Fruit fly (Drosophila melanogaster) whole organism, prepupa: ENCODE data around the gene CG14662.

ENCODE experiments used
- Blimp-1 ChIP-seq: fragments of 200-800 bp; sonication (Bioruptor generic); optimal IDR thresholded peaks from 3 replicates; lab custom pipeline; 2017; ENCODE audit warnings: missing biosample characterization, missing genetic modification characterization, mild to moderate bottlenecking, moderate library complexity, missing genetic modification reagents
- CG10669 ChIP-seq: fragments of 200-800 bp; sonication (Bioruptor generic); optimal IDR thresholded peaks from 3 replicates; lab custom pipeline; 2018; ENCODE audit warnings: missing biosample characterization, mild to moderate bottlenecking, missing genetic modification characterization, moderate library complexity
- CG11294 ChIP-seq: fragments of 200-800 bp; sonication (Bioruptor generic); IDR thresholded peaks from 2 replicates; pipeline ENCODE4 v1.3.6; 2022; ENCODE audit warnings: missing biosample characterization, missing genetic modification characterization
- CG11762 ChIP-seq: fragments of 200-800 bp; sonication (Bioruptor generic); optimal IDR thresholded peaks from 3 replicates; lab custom pipeline; 2016; ENCODE audit warnings: missing biosample characterization, missing genetic modification characterization; ENCODE audit not compliant: insufficient read depth
- CG11902 ChIP-seq: fragments of 200-800 bp; sonication (Bioruptor generic); optimal IDR thresholded peaks from 3 replicates; lab custom pipeline; 2016; ENCODE audit warnings: missing biosample characterization, missing genetic modification characterization
- CG15336 ChIP-seq: fragments of 200-800 bp; sonication (Bioruptor generic); IDR thresholded peaks from 2 replicates; pipeline ENCODE4 v1.3.6; 2022; ENCODE audit warnings: missing biosample characterization, missing genetic modification characterization
- CG1621 ChIP-seq: fragments of 200-800 bp; sonication (Bioruptor generic); optimal IDR thresholded peaks from 3 replicates; lab custom pipeline; 2018; ENCODE audit warnings: missing biosample characterization, mild to moderate bottlenecking, missing genetic modification characterization
- CG16779 ChIP-seq: fragments of 200-800 bp; sonication (Bioruptor generic); optimal IDR thresholded peaks from 3 replicates; lab custom pipeline; 2017; ENCODE audit warnings: missing biosample characterization, mild to moderate bottlenecking, missing genetic modification characterization
- CG3032 ChIP-seq: fragments of 200-800 bp; optimal IDR thresholded peaks from 2 replicates; lab custom pipeline; 2019; ENCODE audit warnings: missing biosample characterization, mild to moderate bottlenecking, missing genetic modification characterization, moderate library complexity
- CG31627 ChIP-seq: fragments of 200-800 bp; sonication (Bioruptor generic); optimal IDR thresholded peaks from 3 replicates; lab custom pipeline; 2016; ENCODE audit warnings: missing biosample characterization, missing genetic modification characterization
- CG32006 ChIP-seq: fragments of 200-800 bp; sonication (Bioruptor generic); optimal IDR thresholded peaks from 3 replicates; lab custom pipeline; 2017; ENCODE audit warnings: missing biosample characterization, mild to moderate bottlenecking, missing genetic modification characterization
- CG3919 ChIP-seq: fragments of 200-800 bp; sonication (Bioruptor generic); optimal IDR thresholded peaks from 3 replicates; lab custom pipeline; 2016; ENCODE audit warnings: missing biosample characterization, missing genetic modification characterization
- CG6163 ChIP-seq: fragments of 200-800 bp; sonication (Bioruptor generic); IDR thresholded peaks from 3 replicates; pipeline ENCODE4 v1.3.6; 2022; ENCODE audit warnings: missing biosample characterization, missing genetic modification characterization
- CG6276 ChIP-seq: fragments of 200-800 bp; sonication (Bioruptor generic); optimal IDR thresholded peaks from 2 replicates; lab custom pipeline; 2017; ENCODE audit warnings: missing biosample characterization, mild to moderate bottlenecking, missing genetic modification characterization
- CG6792 ChIP-seq: fragments of 200-800 bp; sonication (Bioruptor generic); optimal IDR thresholded peaks from 3 replicates; lab custom pipeline; 2016; ENCODE audit warnings: missing biosample characterization, missing genetic modification characterization
- CG6808 ChIP-seq: fragments of 200-800 bp; sonication (Bioruptor generic); optimal IDR thresholded peaks from 3 replicates; lab custom pipeline; 2017; ENCODE audit warnings: missing biosample characterization, missing genetic modification characterization, mild to moderate bottlenecking, moderate library complexity, missing genetic modification reagents
- CG7368 ChIP-seq: fragments of 200-800 bp; sonication (Bioruptor generic); optimal IDR thresholded peaks from 3 replicates; lab custom pipeline; 2016; ENCODE audit warnings: missing biosample characterization, missing genetic modification characterization
- CG8119 ChIP-seq: fragments of 200-800 bp; sonication (Bioruptor generic); IDR thresholded peaks from 3 replicates; pipeline ENCODE4 v1.3.6; 2022; ENCODE audit warnings: missing biosample characterization, missing genetic modification characterization
- CG8632 ChIP-seq: fragments of 200-800 bp; sonication (Bioruptor generic); optimal IDR thresholded peaks from 3 replicates; lab custom pipeline; 2016; ENCODE audit warnings: missing biosample characterization, missing genetic modification characterization
- CG9139 ChIP-seq: fragments of 200-800 bp; sonication (Bioruptor generic); optimal IDR thresholded peaks from 3 replicates; lab custom pipeline; 2017; ENCODE audit warnings: missing biosample characterization, mild to moderate bottlenecking, missing genetic modification characterization
- Eip75B ChIP-seq: fragments of 200-800 bp; sonication (Bioruptor generic); optimal IDR thresholded peaks from 3 replicates; lab custom pipeline; 2016; ENCODE audit warnings: missing biosample characterization, missing genetic modification characterization
- Eip78C ChIP-seq: fragments of 200-800 bp; sonication (Bioruptor generic); peaks from one replicate; lab custom pipeline; 2016; ENCODE audit warnings: missing biosample characterization, missing genetic modification characterization
- Eip93F ChIP-seq: fragments of 200-800 bp; sonication (Bioruptor generic); optimal IDR thresholded peaks from 2 replicates; lab custom pipeline; 2016; ENCODE audit warnings: missing biosample characterization, mild to moderate bottlenecking, missing genetic modification characterization
- Ets21C ChIP-seq: fragments of 200-800 bp; sonication (Bioruptor generic); optimal IDR thresholded peaks from 3 replicates; lab custom pipeline; 2016; ENCODE audit warnings: missing biosample characterization, missing genetic modification characterization
- Gug ChIP-seq: fragments of 200-800 bp; sonication (Bioruptor generic); IDR thresholded peaks from 2 replicates; pipeline ENCODE4 v1.3.6; 2022; ENCODE audit warnings: missing biosample characterization, missing genetic modification characterization
- Hr38 ChIP-seq: sonication (Bioruptor generic); optimal IDR thresholded peaks from 2 replicates; lab custom pipeline; 2016; ENCODE audit warnings: missing biosample characterization, missing genetic modification characterization
- Hr39 ChIP-seq: fragments of 200-800 bp; sonication (Bioruptor generic); optimal IDR thresholded peaks from 2 replicates; lab custom pipeline; 2016; ENCODE audit warnings: missing biosample characterization, missing genetic modification characterization
- Hr4 ChIP-seq: fragments of 200-800 bp; sonication (Bioruptor generic); optimal IDR thresholded peaks from 3 replicates; lab custom pipeline; 2016; ENCODE audit warnings: missing biosample characterization, missing genetic modification characterization
- OdsH ChIP-seq: fragments of 200-800 bp; sonication (Bioruptor generic); optimal IDR thresholded peaks from 3 replicates; lab custom pipeline; 2016; ENCODE audit warnings: missing biosample characterization, missing genetic modification characterization
- Smox ChIP-seq: fragments of 200-800 bp; sonication (Bioruptor generic); optimal IDR thresholded peaks from 3 replicates; lab custom pipeline; 2016; ENCODE audit warnings: missing biosample characterization, missing genetic modification characterization
- Sox102F ChIP-seq: fragments of 200-800 bp; sonication (Bioruptor generic); optimal IDR thresholded peaks from 2 replicates; lab custom pipeline; 2016; ENCODE audit warnings: missing biosample characterization, mild to moderate bottlenecking, missing genetic modification characterization
- Sox15 ChIP-seq: fragments of 200-800 bp; sonication (Bioruptor generic); optimal IDR thresholded peaks from 3 replicates; lab custom pipeline; 2016; ENCODE audit warnings: missing biosample characterization, missing genetic modification characterization
- acj6 ChIP-seq: fragments of 200-800 bp; sonication (Bioruptor generic); optimal IDR thresholded peaks from 3 replicates; lab custom pipeline; 2016; ENCODE audit warnings: missing biosample characterization, missing genetic modification characterization
- cyc ChIP-seq: fragments of 200-800 bp; sonication (Bioruptor generic); optimal IDR thresholded peaks from 3 replicates; lab custom pipeline; 2016; ENCODE audit warnings: missing biosample characterization, missing genetic modification characterization
- dac ChIP-seq: fragments of 200-800 bp; sonication (Bioruptor generic); optimal IDR thresholded peaks from 2 replicates; lab custom pipeline; 2017; ENCODE audit warnings: missing biosample characterization, mild to moderate bottlenecking, missing genetic modification characterization
- dsx ChIP-seq: fragments of 200-800 bp; optimal IDR thresholded peaks from 3 replicates; lab custom pipeline; 2019; ENCODE audit warnings: missing biosample characterization, mild to moderate bottlenecking, missing genetic modification characterization, moderate library complexity; ENCODE audit not compliant: poor library complexity, severe bottlenecking
- eg ChIP-seq: fragments of 200-800 bp; sonication (Bioruptor generic); IDR thresholded peaks from 3 replicates; pipeline ENCODE4 v1.3.6; 2022; ENCODE audit warnings: missing biosample characterization, missing genetic modification characterization
- esn ChIP-seq: fragments of 200-800 bp; sonication (Bioruptor generic); optimal IDR thresholded peaks from 2 replicates; lab custom pipeline; 2016; ENCODE audit warnings: missing biosample characterization, mild to moderate bottlenecking, missing genetic modification characterization, moderate library complexity
- fkh ChIP-seq: fragments of 200-800 bp; sonication (Bioruptor generic); optimal IDR thresholded peaks from 3 replicates; lab custom pipeline; 2017; ENCODE audit warnings: missing biosample characterization, mild to moderate bottlenecking, missing genetic modification characterization, moderate library complexity
- lz ChIP-seq: fragments of 200-800 bp; sonication (Bioruptor generic); optimal IDR thresholded peaks from 3 replicates; lab custom pipeline; 2016; ENCODE audit warnings: missing biosample characterization, missing genetic modification characterization
- net ChIP-seq: fragments of 200-800 bp; sonication (Bioruptor generic); optimal IDR thresholded peaks from 3 replicates; lab custom pipeline; 2016; ENCODE audit warnings: missing biosample characterization, missing genetic modification characterization
- salr ChIP-seq, 2 experiments: fragments of 200-800 bp; sonication (Bioruptor generic); optimal IDR thresholded peaks; 3 replicates each; lab custom pipeline; 2016 to 2018; ENCODE audit warnings: missing biosample characterization in 2 of 2, missing genetic modification characterization in 2 of 2, mild to moderate bottlenecking in 1 of 2
- ss ChIP-seq, 2 experiments: fragments of 200-800 bp; sonication (Bioruptor generic); optimal IDR thresholded peaks; 2 replicates in 1 of 2; 3 replicates in 1 of 2; lab custom pipeline; 2017 to 2018; ENCODE audit warnings: mild to moderate bottlenecking in 2 of 2, missing biosample characterization in 2 of 2, missing genetic modification characterization in 2 of 2, moderate library complexity in 1 of 2
- svp ChIP-seq: fragments of 200-800 bp; sonication (Bioruptor generic); peaks from one replicate; lab custom pipeline; 2016; ENCODE audit warnings: missing biosample characterization, missing genetic modification characterization
- vri ChIP-seq: fragments of 200-800 bp; sonication (Bioruptor generic); optimal IDR thresholded peaks from 3 replicates; lab custom pipeline; 2016; ENCODE audit warnings: missing biosample characterization, mild to moderate bottlenecking, missing genetic modification characterization

Gene CG14662

DNA sequence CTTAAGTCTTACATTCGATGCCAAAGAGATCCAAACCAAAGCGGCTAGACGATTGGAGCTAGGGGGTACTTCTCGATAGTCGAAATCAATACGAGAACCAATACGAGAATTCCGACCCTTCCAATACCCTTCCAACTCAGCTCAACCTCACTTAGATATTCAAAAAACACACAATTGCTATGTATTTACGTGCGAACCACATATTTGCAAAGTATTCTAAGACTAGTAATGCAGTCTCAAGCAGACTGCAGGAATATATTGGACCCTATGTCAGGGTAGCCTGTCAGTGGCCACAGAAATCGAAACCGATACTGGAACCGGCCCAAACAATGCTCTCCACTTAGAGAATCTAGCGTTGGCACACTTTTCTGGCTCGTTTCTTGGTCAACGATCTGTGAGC is 26.2 kb downstream of the CG14662 start (continued):
- peak; percentile 37 for TF ChIP-seq CG6276 (GFP tag; lab: Kevin White, UChicago)
- TF ChIP-seq OdsH (GFP tag; lab: Kevin White, UChicago), result no peak
- TF ChIP-seq CG31627 (GFP tag; lab: Kevin White, UChicago), result no peak
- TF ChIP-seq Sox102F (GFP tag; lab: Kevin White, UChicago), result no peak
- TF ChIP-seq CG9139 (GFP tag; lab: Kevin White, UChicago), result no peak
- no peak for TF ChIP-seq CG8632 (GFP tag; lab: Kevin White, UChicago)
- TF ChIP-seq CG8119 (GFP tag; lab: Robert Waterston, UW), result no peak
- TF ChIP-seq dac (GFP tag; lab: Kevin White, UChicago), result peak; percentile 3
- TF ChIP-seq CG10669 (GFP tag; lab: Kevin White, UChicago), result no peak
- no peak for TF ChIP-seq ss (GFP tag; optimal IDR thresholded peaks at IDR 0.05; lab: Kevin White, UChicago)
- peak; percentile 33; the same call in 1 of the 2 replicates for TF ChIP-seq CG11294
- TF ChIP-seq acj6 (GFP tag; lab: Kevin White, UChicago), result peak; percentile 5
- TF ChIP-seq CG3032 (tag; lab: Kevin White, UChicago), result no peak
- no peak for TF ChIP-seq CG6792 (GFP tag; lab: Kevin White, UChicago)
- TF ChIP-seq CG16779 (tag; lab: Kevin White, UChicago), result no peak
- TF ChIP-seq CG11902 (GFP tag; lab: Kevin White, UChicago), result no peak
- no peak for TF ChIP-seq Blimp-1
- no peak for TF ChIP-seq net (GFP tag; lab: Kevin White, UChicago)
- no peak for TF ChIP-seq esn (GFP tag; lab: Kevin White, UChicago)
- no peak for TF ChIP-seq svp (GFP tag; lab: Kevin White, UChicago)
- no peak for TF ChIP-seq Hr4 (GFP tag; lab: Kevin White, UChicago)
- TF ChIP-seq CG6163 (GFP tag; lab: Robert Waterston, UW), result peak; percentile 44; the same call in 1 of the 3 replicates
- TF ChIP-seq Eip75B (GFP tag; lab: Kevin White, UChicago), result no peak
- peak; percentile 56; the same call in 1 of the 2 replicates for TF ChIP-seq CG15336 (GFP tag; lab: Robert Waterston, UW)
- TF ChIP-seq fkh, result no peak
- TF ChIP-seq Smox (GFP tag; lab: Kevin White, UChicago), result no peak
- no peak for TF ChIP-seq Eip78C (GFP tag; lab: Kevin White, UChicago)
- TF ChIP-seq dsx, result no peak
- TF ChIP-seq Eip93F (GFP tag; lab: Kevin White, UChicago), result no peak
- TF ChIP-seq CG6808 (GFP tag; lab: Kevin White, UChicago), result no peak
- TF ChIP-seq lz (GFP tag; lab: Kevin White, UChicago), result no peak
- peak; percentile 56 for TF ChIP-seq CG32006 (GFP tag; lab: Kevin White, UChicago)
- peak; percentile 63 for TF ChIP-seq eg (GFP tag; lab: Robert Waterston, UW)

DNA sequence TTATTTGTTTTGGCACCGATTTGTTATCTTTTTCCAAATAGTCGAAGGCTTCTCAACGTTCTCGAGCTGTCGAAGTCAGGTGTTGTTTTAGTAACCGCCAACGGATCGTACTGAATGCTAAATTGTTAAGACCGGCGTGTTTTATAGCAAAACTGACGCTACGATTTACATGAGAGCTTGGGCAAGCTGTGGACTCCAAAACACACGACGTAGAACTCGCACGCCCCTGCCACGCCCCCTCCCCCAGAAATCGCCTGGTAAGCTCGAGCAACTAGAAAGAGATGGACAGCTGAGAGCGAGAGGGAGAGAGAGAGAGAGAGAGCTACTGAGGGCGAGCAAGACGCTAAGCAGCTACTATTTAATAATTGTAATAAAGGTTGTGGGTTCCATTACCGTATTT is 28.9 kb downstream of the CG14662 start, which contains the start of gene Jhbp3:
Gene Jhbp3, minus strand, starts transcription at position 101 of the 400 bp plus-strand sequence.
- TF ChIP-seq Gug (GFP tag; lab: Robert Waterston, UW) (no peak), Hr39 (GFP tag; lab: Kevin White, UChicago) (no peak), CG15336 (GFP tag; lab: Robert Waterston, UW) (no peak), esn (GFP tag; lab: Kevin White, UChicago) (no peak), cyc (GFP tag; lab: Kevin White, UChicago) (no peak), svp (GFP tag; lab: Kevin White, UChicago) (no peak), CG11294 (no peak), Hr38 (GFP tag; lab: Kevin White, UChicago) (no peak), CG11902 (GFP tag; lab: Kevin White, UChicago) (no peak), Hr4 (GFP tag; lab: Kevin White, UChicago) (no peak), CG8632 (GFP tag; lab: Kevin White, UChicago) (no peak), eg (GFP tag; lab: Robert Waterston, UW) (no peak), dsx (no peak), Sox102F (GFP tag; lab: Kevin White, UChicago) (no peak)

DNA sequence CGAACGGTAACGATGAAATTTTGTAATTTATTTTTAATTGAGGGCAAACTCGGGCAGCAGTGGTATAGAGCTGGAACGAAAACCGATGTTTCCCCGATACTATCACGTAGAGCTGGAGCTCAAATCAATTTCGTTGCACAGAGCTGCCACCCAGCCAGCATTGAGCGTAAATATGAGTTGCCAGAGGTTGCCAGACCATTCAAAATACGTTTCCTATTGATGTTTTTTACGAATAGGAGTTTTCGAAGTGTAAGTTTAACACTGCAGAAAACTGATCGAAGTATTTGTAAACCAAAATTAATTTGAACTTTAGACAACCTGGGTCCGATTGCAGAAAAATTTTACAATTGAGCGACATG is 31.5 kb downstream of the CG14662 start, which contains the start of gene Ubc6:
Gene Ubc6, minus strand, starts transcription at position 112 of the 359 bp plus-strand sequence.
- TF ChIP-seq dac (GFP tag; lab: Kevin White, UChicago) (no peak), CG1621 (tag; lab: Kevin White, UChicago) (peak; percentile 53), acj6 (GFP tag; lab: Kevin White, UChicago) (peak; percentile 45), salr (GFP tag; optimal IDR thresholded peaks at IDR 0.05; lab: Kevin White, UChicago) (peak in 1 of 2 experiments; percentile 28), CG3919 (GFP tag; lab: Kevin White, UChicago) (peak; percentile 64), CG10669 (GFP tag; lab: Kevin White, UChicago) (peak; percentile 75), CG31627 (GFP tag; lab: Kevin White, UChicago) (peak; percentile 76), OdsH (GFP tag; lab: Kevin White, UChicago) (peak; percentile 62), cyc (GFP tag; lab: Kevin White, UChicago) (peak; percentile 66), CG11762 (GFP tag; lab: Kevin White, UChicago) (no peak), Hr4 (GFP tag; lab: Kevin White, UChicago) (peak; percentile 30), Sox15 (GFP tag; lab: Kevin White, UChicago) (peak; percentile 29), Ets21C (GFP tag; lab: Kevin White, UChicago) (peak; percentile 60), dsx (no peak), svp (GFP tag; lab: Kevin White, UChicago) (peak; percentile 77), vri (GFP tag; lab: Kevin White, UChicago) (peak; percentile 32), Eip75B (GFP tag; lab: Kevin White, UChicago) (peak; percentile 49), Hr39 (GFP tag; lab: Kevin White, UChicago) (peak; percentile 76), CG7368 (peak; percentile 42), CG6792 (GFP tag; lab: Kevin White, UChicago) (peak; percentile 23), CG11902 (GFP tag; lab: Kevin White, UChicago) (peak; percentile 33)
